Worm (Caenorhabditis elegans) whole organism, early embryonic: Measurements from ENCODE around the gene ZK669.5.

Experiments
- B0310.2 ChIP-seq: sonication (generic microtip); optimal IDR thresholded peaks from 2 replicates; lab custom pipeline; 2016; ENCODE audit warnings: mild to moderate bottlenecking, missing genetic modification characterization, missing compliant biosample characterization
- F13C5.2 ChIP-seq: sonication (generic microtip); optimal IDR thresholded peaks from 2 replicates; lab custom pipeline; 2017; ENCODE audit warnings: mild to moderate bottlenecking, missing genetic modification characterization, inconsistent platforms, missing compliant biosample characterization
- aly-1 ChIP-seq: sonication (generic microtip); optimal IDR thresholded peaks from 2 replicates; lab custom pipeline; 2016; ENCODE audit warnings: missing genetic modification characterization, missing compliant biosample characterization
- ama-1 ChIP-seq: fragments of 150-350 bp; optimal IDR thresholded peaks from 2 replicates; lab custom pipeline; 2014
- ceh-13 ChIP-seq: fragments of 200-800 bp; sonication (Bioruptor generic); optimal IDR thresholded peaks from 2 replicates; lab custom pipeline; 2018; ENCODE audit warnings: mild to moderate bottlenecking, missing genetic modification characterization, missing compliant biosample characterization
- ceh-36 ChIP-seq: sonication (generic microtip); optimal IDR thresholded peaks from 2 replicates; lab custom pipeline; 2016; ENCODE audit warnings: missing genetic modification characterization, inconsistent platforms, missing compliant biosample characterization
- ets-7 ChIP-seq: sonication (generic microtip); optimal IDR thresholded peaks from 2 replicates; lab custom pipeline; 2016; ENCODE audit warnings: missing genotype, missing genetic modification characterization, missing compliant biosample characterization
- flt-1 ChIP-seq: fragments of 200-800 bp; sonication (Bioruptor generic); IDR thresholded peaks from 2 replicates; pipeline ENCODE4 v1.3.6; 2022; ENCODE audit warnings: missing genetic modification characterization, missing compliant biosample characterization
- hmbx-1 ChIP-seq: sonication (generic microtip); optimal IDR thresholded peaks from 2 replicates; lab custom pipeline; 2016; ENCODE audit warnings: mild to moderate bottlenecking, missing genetic modification characterization, missing compliant biosample characterization
- hmg-4 ChIP-seq: fragments of 200-800 bp; sonication (Bioruptor generic); optimal IDR thresholded peaks from 2 replicates; lab custom pipeline; 2018; ENCODE audit warnings: mild to moderate bottlenecking, missing genetic modification characterization, missing compliant biosample characterization
- hnd-1 ChIP-seq: sonication (generic microtip); optimal IDR thresholded peaks from 2 replicates; lab custom pipeline; 2016; ENCODE audit warnings: missing genetic modification characterization, missing compliant biosample characterization
- pes-1 ChIP-seq: fragments of 200-800 bp; sonication (Bioruptor generic); IDR thresholded peaks from 2 replicates; pipeline ENCODE4 v1.3.6; 2022; ENCODE audit warnings: missing genetic modification reagents, missing genetic modification characterization, missing compliant biosample characterization
- scrt-1 ChIP-seq: fragments of 200-800 bp; sonication (Bioruptor generic); IDR thresholded peaks from 2 replicates; pipeline ENCODE4 v1.3.6; 2022; ENCODE audit warnings: missing genetic modification characterization, missing compliant biosample characterization
- sea-1 ChIP-seq: fragments of 200-800 bp; sonication (Bioruptor generic); conservative IDR thresholded peaks from 2 replicates; pipeline ENCODE4 v1.3.6; 2022; ENCODE audit warnings: missing genetic modification characterization, missing compliant biosample characterization
- tbx-11 ChIP-seq: fragments of 200-800 bp; sonication (Bioruptor generic); IDR thresholded peaks from 2 replicates; pipeline ENCODE4 v1.3.6; 2022; ENCODE audit warnings: missing genetic modification characterization, missing compliant biosample characterization
- tbx-37 ChIP-seq: fragments of 200-800 bp; sonication (Bioruptor generic); conservative IDR thresholded peaks from 2 replicates; pipeline ENCODE4 v1.3.6; 2022; ENCODE audit warnings: missing genetic modification reagents, missing genetic modification characterization, missing compliant biosample characterization
- tra-4 ChIP-seq: sonication (generic microtip); optimal IDR thresholded peaks from 2 replicates; lab custom pipeline; 2017; ENCODE audit warnings: missing genetic modification characterization, missing compliant biosample characterization

The ZK669.5 gene

DNA sequence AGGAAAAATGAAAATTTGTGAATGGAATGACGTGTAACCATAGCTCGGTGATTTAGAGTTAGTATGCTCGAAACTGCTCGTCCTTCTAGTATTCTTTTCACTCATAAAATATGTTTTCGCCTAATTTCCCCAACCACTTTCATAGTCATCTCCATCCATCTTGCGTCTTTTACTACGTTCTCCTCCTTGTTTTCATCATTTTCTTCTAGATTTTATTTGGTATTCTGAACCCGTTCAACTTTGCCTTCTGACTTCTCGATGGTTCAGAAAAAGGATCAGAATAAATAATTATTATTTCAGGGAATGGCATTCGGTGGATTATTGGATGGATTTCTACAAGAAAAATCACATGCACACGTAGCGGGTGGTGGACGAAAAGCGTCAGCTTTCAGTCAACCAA lies 11.9 kb upstream of the ZK669.5 start, which contains the start of gene C04H4.1:
C04H4.1 (plus strand) TSS at position 301 of the 400 bp plus-strand sequence.
- TF ChIP-seq tbx-11 = no peak

DNA sequence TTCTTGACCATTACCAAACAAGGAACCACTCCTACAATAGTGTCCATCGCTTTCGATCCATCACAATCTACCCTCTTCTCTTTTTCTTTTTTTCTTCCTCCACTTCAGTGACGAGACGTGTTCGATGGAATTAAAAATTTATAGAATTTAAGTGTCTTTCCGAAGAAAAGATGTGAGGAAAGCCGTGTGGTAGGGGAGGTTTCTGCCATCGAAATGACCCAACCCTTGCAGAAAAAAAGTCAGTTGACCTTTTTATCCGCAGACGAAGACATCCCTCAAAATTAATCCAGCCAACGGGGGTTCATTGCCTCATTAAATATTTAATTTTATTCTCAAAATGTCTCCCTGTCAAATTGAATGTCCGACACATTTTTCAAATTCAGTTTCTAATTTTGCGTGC lies 8.9 kb upstream of the ZK669.5 start:
- TF ChIP-seq ets-7 (no peak), tbx-37 (GFP tag; lab: Robert Waterston, UW) (no peak), tbx-11 (no peak), ceh-13 (no peak), sea-1 (GFP tag; lab: Robert Waterston, UW) (no peak), hnd-1 (no peak), ceh-36 (no peak), pes-1 (GFP tag; lab: Robert Waterston, UW) (no peak), F13C5.2 (tag; lab: Kevin White, UChicago) (no peak), ama-1 (lab: Kevin White, UChicago) (no peak), hmg-4 (no peak), hmbx-1 (tag; lab: Kevin White, UChicago) (no peak), B0310.2 (tag; lab: Kevin White, UChicago) (no peak)

DNA sequence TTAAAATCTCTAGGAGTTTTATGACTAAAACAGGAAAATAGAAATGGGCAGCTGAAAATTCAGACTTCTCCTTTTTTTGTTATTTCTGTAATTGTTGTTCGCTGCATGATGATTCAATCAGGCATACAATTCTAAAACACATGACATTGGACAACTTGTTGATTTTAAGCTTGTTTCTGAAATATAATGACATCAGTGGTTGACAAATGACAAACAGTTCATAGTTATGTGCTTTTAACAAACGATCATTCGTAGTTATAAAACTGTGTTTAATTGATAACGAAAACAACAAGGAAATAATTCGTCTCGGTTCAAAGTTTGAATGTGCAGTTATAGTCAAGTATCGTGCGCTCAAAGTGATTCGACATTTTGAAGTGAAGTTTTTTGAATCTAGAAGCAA lies 1.6 kb upstream of the ZK669.5 start:
- TF ChIP-seq ceh-13 = no peak

- TF ChIP-seq B0310.2 (tag; lab: Kevin White, UChicago) = no peak
- peak; percentile 3 for TF ChIP-seq F13C5.2 (tag; lab: Kevin White, UChicago)
Observed at ce11 chrII:7945168-7945567, 1.5 kb downstream of the ZK669.5 start, which contains the start of gene dbt-1. Gene dbt-1, minus strand, starts transcription at chrII:7945206.

- no peak for TF ChIP-seq scrt-1 (GFP tag; lab: Robert Waterston, UW)
- no peak for TF ChIP-seq ets-7
- TF ChIP-seq hmg-4 = no peak
- no peak for TF ChIP-seq aly-1 (tag; lab: Kevin White, UChicago)
- no peak for TF ChIP-seq sea-1 (GFP tag; lab: Robert Waterston, UW)
- TF ChIP-seq hnd-1 = no peak
- no peak for TF ChIP-seq ama-1 (lab: Kevin White, UChicago)
- TF ChIP-seq F13C5.2 (tag; lab: Kevin White, UChicago) = no peak
Observed at ce11 chrII:7944333-7944744, 2.3 kb downstream of the ZK669.5 start.

DNA sequence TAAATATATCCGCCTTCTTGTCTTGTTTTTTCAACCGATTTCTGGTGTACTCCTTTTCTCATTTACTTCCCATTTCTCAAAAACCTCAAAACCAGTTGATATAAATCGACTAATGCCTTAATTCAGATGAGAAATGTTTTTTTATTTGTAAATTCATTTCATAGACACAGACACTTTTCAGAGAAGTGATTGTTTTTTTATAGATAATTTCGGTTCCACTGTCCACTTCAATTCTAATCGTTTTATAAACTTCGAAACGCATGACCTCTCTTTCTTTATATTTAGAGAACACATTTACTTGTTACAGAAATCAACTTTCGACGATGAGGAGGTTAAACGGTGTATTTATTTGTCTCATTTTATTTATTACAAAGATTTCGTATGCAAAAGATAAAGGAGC lies 5.8 kb downstream of the ZK669.5 start, which contains the start of gene ZK669.3:
ZK669.3 (plus strand) TSS at position 301 of the 400 bp plus-strand sequence.
- no peak for TF ChIP-seq hmbx-1 (tag; lab: Kevin White, UChicago)
- TF ChIP-seq ceh-13 = no peak
- no peak for TF ChIP-seq ama-1 (lab: Kevin White, UChicago)
- TF ChIP-seq hnd-1 = no peak
- no peak for TF ChIP-seq B0310.2 (tag; lab: Kevin White, UChicago)
- no peak for TF ChIP-seq tbx-11
- TF ChIP-seq tra-4 = no peak
- no peak for TF ChIP-seq hmg-4
- TF ChIP-seq aly-1 (tag; lab: Kevin White, UChicago) = no peak
- no peak for TF ChIP-seq tbx-37 (GFP tag; lab: Robert Waterston, UW)
- TF ChIP-seq scrt-1 (GFP tag; lab: Robert Waterston, UW) = no peak

- TF ChIP-seq tra-4 = no peak
- no peak for TF ChIP-seq flt-1 (GFP tag; lab: Robert Waterston, UW)
- no peak for TF ChIP-seq ets-7
- TF ChIP-seq aly-1 (tag; lab: Kevin White, UChicago) = no peak
- TF ChIP-seq hmg-4 = no peak
- TF ChIP-seq tbx-37 (GFP tag; lab: Robert Waterston, UW) = no peak
- no peak for TF ChIP-seq tbx-11
- no peak for TF ChIP-seq hnd-1
- no peak for TF ChIP-seq F13C5.2 (tag; lab: Kevin White, UChicago)
- no peak for TF ChIP-seq ama-1 (lab: Kevin White, UChicago)
- no peak for TF ChIP-seq ceh-36
- TF ChIP-seq pes-1 (GFP tag; lab: Robert Waterston, UW) = no peak
Observed at ce11 chrII:7938078-7938477, 8.6 kb downstream of the ZK669.5 start, which contains the start of gene ZK669.2. Gene ZK669.2, minus strand, starts transcription at chrII:7938178.

ce11 chrII:7935622-7936021 lies 11.1 kb downstream of the ZK669.5 start:
- no peak for TF ChIP-seq pes-1 (GFP tag; lab: Robert Waterston, UW)
- TF ChIP-seq ceh-13 = no peak
- no peak for TF ChIP-seq hmg-4
- no peak for TF ChIP-seq hmbx-1 (tag; lab: Kevin White, UChicago)
- no peak for TF ChIP-seq scrt-1 (GFP tag; lab: Robert Waterston, UW)
- TF ChIP-seq hnd-1 = no peak
- no peak for TF ChIP-seq F13C5.2 (tag; lab: Kevin White, UChicago)
- no peak for TF ChIP-seq sea-1 (GFP tag; lab: Robert Waterston, UW)
- TF ChIP-seq tbx-37 (GFP tag; lab: Robert Waterston, UW) = no peak
- no peak for TF ChIP-seq ama-1 (lab: Kevin White, UChicago)
- no peak for TF ChIP-seq B0310.2 (tag; lab: Kevin White, UChicago)
- no peak for TF ChIP-seq ceh-36
- TF ChIP-seq tbx-11 = no peak
- TF ChIP-seq aly-1 (tag; lab: Kevin White, UChicago) = no peak
- no peak for TF ChIP-seq flt-1 (GFP tag; lab: Robert Waterston, UW)
- no peak for TF ChIP-seq tra-4
- no peak for TF ChIP-seq ets-7

- TF ChIP-seq ceh-36 (no peak), hmbx-1 (tag; lab: Kevin White, UChicago) (no peak), hnd-1 (no peak), tbx-37 (GFP tag; lab: Robert Waterston, UW) (no peak), B0310.2 (tag; lab: Kevin White, UChicago) (no peak), F13C5.2 (tag; lab: Kevin White, UChicago) (no peak), ceh-13 (no peak), sea-1 (GFP tag; lab: Robert Waterston, UW) (no peak), hmg-4 (no peak), ets-7 (no peak), tbx-11 (no peak), ama-1 (lab: Kevin White, UChicago) (no peak), aly-1 (tag; lab: Kevin White, UChicago) (no peak), scrt-1 (GFP tag; lab: Robert Waterston, UW) (no peak), flt-1 (GFP tag; lab: Robert Waterston, UW) (no peak), tra-4 (no peak), pes-1 (GFP tag; lab: Robert Waterston, UW) (no peak)
Observed at ce11 chrII:7930671-7931070, 16.0 kb downstream of the ZK669.5 start.
